Worm (Caenorhabditis elegans) whole organism, early embryonic: ENCODE measurements around the gene fbxb-96.

Experiments
- B0310.2 ChIP-seq: sonication (generic microtip); optimal IDR thresholded peaks from 2 replicates; lab custom pipeline; 2016; ENCODE audit warnings: mild to moderate bottlenecking, missing genetic modification characterization, missing compliant biosample characterization
- F13C5.2 ChIP-seq: sonication (generic microtip); optimal IDR thresholded peaks from 2 replicates; lab custom pipeline; 2017; ENCODE audit warnings: mild to moderate bottlenecking, missing genetic modification characterization, inconsistent platforms, missing compliant biosample characterization
- aly-1 ChIP-seq: sonication (generic microtip); optimal IDR thresholded peaks from 2 replicates; lab custom pipeline; 2016; ENCODE audit warnings: missing genetic modification characterization, missing compliant biosample characterization
- ama-1 ChIP-seq: fragments of 150-350 bp; optimal IDR thresholded peaks from 2 replicates; lab custom pipeline; 2014
- ceh-13 ChIP-seq: fragments of 200-800 bp; sonication (Bioruptor generic); optimal IDR thresholded peaks from 2 replicates; lab custom pipeline; 2018; ENCODE audit warnings: mild to moderate bottlenecking, missing genetic modification characterization, missing compliant biosample characterization
- ceh-36 ChIP-seq: sonication (generic microtip); optimal IDR thresholded peaks from 2 replicates; lab custom pipeline; 2016; ENCODE audit warnings: missing genetic modification characterization, inconsistent platforms, missing compliant biosample characterization
- ets-7 ChIP-seq: sonication (generic microtip); optimal IDR thresholded peaks from 2 replicates; lab custom pipeline; 2016; ENCODE audit warnings: missing genotype, missing genetic modification characterization, missing compliant biosample characterization
- flt-1 ChIP-seq: fragments of 200-800 bp; sonication (Bioruptor generic); IDR thresholded peaks from 2 replicates; pipeline ENCODE4 v1.3.6; 2022; ENCODE audit warnings: missing genetic modification characterization, missing compliant biosample characterization
- hmbx-1 ChIP-seq: sonication (generic microtip); optimal IDR thresholded peaks from 2 replicates; lab custom pipeline; 2016; ENCODE audit warnings: mild to moderate bottlenecking, missing genetic modification characterization, missing compliant biosample characterization
- hmg-4 ChIP-seq: fragments of 200-800 bp; sonication (Bioruptor generic); optimal IDR thresholded peaks from 2 replicates; lab custom pipeline; 2018; ENCODE audit warnings: mild to moderate bottlenecking, missing genetic modification characterization, missing compliant biosample characterization
- hnd-1 ChIP-seq: sonication (generic microtip); optimal IDR thresholded peaks from 2 replicates; lab custom pipeline; 2016; ENCODE audit warnings: missing genetic modification characterization, missing compliant biosample characterization
- pes-1 ChIP-seq: fragments of 200-800 bp; sonication (Bioruptor generic); IDR thresholded peaks from 2 replicates; pipeline ENCODE4 v1.3.6; 2022; ENCODE audit warnings: missing genetic modification reagents, missing genetic modification characterization, missing compliant biosample characterization
- scrt-1 ChIP-seq: fragments of 200-800 bp; sonication (Bioruptor generic); IDR thresholded peaks from 2 replicates; pipeline ENCODE4 v1.3.6; 2022; ENCODE audit warnings: missing genetic modification characterization, missing compliant biosample characterization
- sea-1 ChIP-seq: fragments of 200-800 bp; sonication (Bioruptor generic); conservative IDR thresholded peaks from 2 replicates; pipeline ENCODE4 v1.3.6; 2022; ENCODE audit warnings: missing genetic modification characterization, missing compliant biosample characterization
- tbx-11 ChIP-seq: fragments of 200-800 bp; sonication (Bioruptor generic); IDR thresholded peaks from 2 replicates; pipeline ENCODE4 v1.3.6; 2022; ENCODE audit warnings: missing genetic modification characterization, missing compliant biosample characterization
- tbx-37 ChIP-seq: fragments of 200-800 bp; sonication (Bioruptor generic); conservative IDR thresholded peaks from 2 replicates; pipeline ENCODE4 v1.3.6; 2022; ENCODE audit warnings: missing genetic modification reagents, missing genetic modification characterization, missing compliant biosample characterization
- tra-4 ChIP-seq: sonication (generic microtip); optimal IDR thresholded peaks from 2 replicates; lab custom pipeline; 2017; ENCODE audit warnings: missing genetic modification characterization, missing compliant biosample characterization

Gene fbxb-96

DNA sequence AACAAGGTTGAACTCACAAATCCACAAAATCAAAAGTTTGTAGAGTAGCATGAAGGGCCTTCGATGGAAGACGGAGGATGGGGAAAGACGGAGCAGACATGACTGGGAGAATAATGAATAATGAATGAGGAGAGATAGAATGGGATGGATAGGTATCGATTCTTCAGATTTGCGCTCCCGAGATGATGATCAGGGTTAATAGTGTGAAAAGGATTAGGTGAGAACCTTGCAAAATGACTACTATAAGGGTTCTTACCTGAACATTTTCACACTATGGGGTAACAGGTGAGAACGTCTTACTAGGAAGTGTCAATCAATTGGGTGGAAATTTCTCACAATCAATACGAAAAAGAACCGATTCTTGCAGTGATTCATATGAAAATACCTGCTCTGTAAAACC lies at the start of gene fbxb-96:
fbxb-96 (minus strand) TSS at position 101 of the 400 bp plus-strand sequence.
- TF ChIP-seq ets-7, result no peak
- TF ChIP-seq tbx-37 (GFP tag; lab: Robert Waterston, UW), result no peak
- TF ChIP-seq ceh-13 (GFP tag; lab: Kevin White, UChicago), result no peak

DNA sequence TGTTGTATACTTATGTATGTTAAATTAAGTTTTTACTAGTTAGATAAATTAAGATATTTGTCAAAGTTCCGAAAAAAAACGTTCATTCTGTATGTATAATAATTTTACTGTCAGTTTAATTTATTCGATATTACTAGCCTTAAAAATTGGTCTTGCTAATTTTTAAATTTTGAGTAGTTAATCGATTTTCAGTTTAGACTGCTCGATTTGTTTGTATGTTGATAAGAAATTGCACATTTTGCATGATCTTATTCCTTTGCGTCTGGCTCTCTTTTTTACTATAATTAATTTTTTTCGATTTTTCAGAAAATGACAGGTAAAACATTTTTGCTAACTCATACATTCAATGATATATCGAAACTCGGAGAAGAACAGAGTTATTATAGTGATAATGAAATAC lies 49.7 kb upstream of the fbxb-96 start, which contains the start of gene math-24:
math-24 (plus strand) TSS at position 301 of the 400 bp plus-strand sequence.
- TF ChIP-seq hmg-4 (GFP tag; lab: Kevin White, UChicago) (no peak), ets-7 (no peak), F13C5.2 (tag; lab: Kevin White, UChicago) (no peak), aly-1 (tag; lab: Kevin White, UChicago) (no peak), tbx-11 (GFP tag; lab: Robert Waterston, UW) (no peak), hmbx-1 (no peak), B0310.2 (no peak), ceh-13 (GFP tag; lab: Kevin White, UChicago) (no peak), hnd-1 (tag; lab: Kevin White, UChicago) (no peak), pes-1 (GFP tag; lab: Robert Waterston, UW) (no peak), sea-1 (GFP tag; lab: Robert Waterston, UW) (no peak), tra-4 (tag; lab: Kevin White, UChicago) (no peak), ama-1 (lab: Kevin White, UChicago) (no peak), scrt-1 (no peak), flt-1 (no peak), tbx-37 (GFP tag; lab: Robert Waterston, UW) (no peak), ceh-36 (no peak)

DNA sequence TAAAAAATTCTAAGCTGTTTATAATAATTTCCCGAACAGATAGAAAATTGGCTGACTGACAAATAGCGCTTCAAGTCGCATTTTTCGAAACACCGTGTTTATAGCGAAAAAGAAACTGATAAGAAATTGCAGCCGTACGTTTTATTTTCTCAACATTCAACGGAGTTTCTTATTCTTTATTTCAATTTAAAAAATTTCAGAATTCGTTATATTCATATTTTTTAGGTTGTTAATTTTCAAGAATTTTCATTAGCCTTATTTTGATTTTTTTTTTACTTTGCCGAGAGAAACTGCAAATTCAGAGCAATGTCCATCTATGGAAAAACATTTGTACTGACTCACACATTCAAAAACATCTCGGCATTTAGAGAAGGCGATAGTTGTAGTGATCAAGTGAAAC lies 47.7 kb upstream of the fbxb-96 start, which contains the start of gene C46F9.6:
C46F9.6 (plus strand) TSS at position 301 of the 400 bp plus-strand sequence.
- no peak for TF ChIP-seq sea-1 (GFP tag; lab: Robert Waterston, UW)
- TF ChIP-seq hmbx-1, result no peak
- no peak for TF ChIP-seq aly-1 (tag; lab: Kevin White, UChicago)
- TF ChIP-seq hnd-1 (tag; lab: Kevin White, UChicago), result no peak
- no peak for TF ChIP-seq tbx-11 (GFP tag; lab: Robert Waterston, UW)
- no peak for TF ChIP-seq flt-1
- TF ChIP-seq ceh-13 (GFP tag; lab: Kevin White, UChicago), result no peak
- no peak for TF ChIP-seq tra-4 (tag; lab: Kevin White, UChicago)
- TF ChIP-seq ets-7, result no peak
- no peak for TF ChIP-seq ama-1 (lab: Kevin White, UChicago)

DNA sequence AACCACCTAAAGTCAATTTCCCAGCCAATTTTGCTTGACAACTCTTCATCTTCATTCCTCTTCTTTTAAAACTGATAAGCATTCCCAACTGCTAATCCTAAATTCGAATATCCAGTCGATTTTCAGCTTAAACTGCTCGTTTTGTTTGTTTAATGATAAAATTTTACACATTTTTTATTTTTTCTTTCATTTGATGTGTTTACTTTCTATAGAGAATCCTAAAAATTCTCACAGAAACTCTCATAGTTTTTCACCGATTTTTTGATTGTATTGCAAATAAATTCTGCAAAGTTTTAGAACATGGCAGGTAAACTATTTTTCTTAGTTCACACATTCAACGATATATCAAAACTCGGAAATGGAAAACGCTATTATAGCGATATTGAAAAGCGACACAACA lies 45.6 kb upstream of the fbxb-96 start, which contains the start of gene math-25:
math-25 (plus strand) TSS at position 301 of the 400 bp plus-strand sequence.
- TF ChIP-seq sea-1 (GFP tag; lab: Robert Waterston, UW) (no peak), tbx-11 (GFP tag; lab: Robert Waterston, UW) (no peak), ceh-36 (no peak), hmg-4 (GFP tag; lab: Kevin White, UChicago) (no peak), scrt-1 (no peak)

DNA sequence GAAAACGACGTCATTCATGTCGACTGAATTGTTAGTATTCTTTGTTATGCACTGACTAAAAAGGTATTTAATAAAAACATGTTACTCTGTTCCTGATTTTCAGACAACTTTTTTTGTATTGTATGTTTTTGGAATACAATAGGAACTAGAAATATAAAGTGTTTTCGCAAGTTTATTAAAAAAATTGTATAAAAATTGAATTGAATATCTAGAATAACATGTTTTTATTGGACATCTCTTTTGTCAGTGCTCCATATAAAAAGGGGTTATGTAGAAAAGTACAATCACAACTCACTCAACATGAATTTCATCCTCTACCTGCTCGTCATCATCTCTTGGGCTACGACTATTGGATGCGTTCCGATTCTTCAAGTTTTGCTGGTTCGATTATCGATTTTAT lies 45.1 kb upstream of the fbxb-96 start, which contains the start of gene C46F9.5:
C46F9.5 (plus strand) TSS at position 301 of the 400 bp plus-strand sequence.
- TF ChIP-seq tbx-37 (GFP tag; lab: Robert Waterston, UW), result no peak
- no peak for TF ChIP-seq ceh-13 (GFP tag; lab: Kevin White, UChicago)

DNA sequence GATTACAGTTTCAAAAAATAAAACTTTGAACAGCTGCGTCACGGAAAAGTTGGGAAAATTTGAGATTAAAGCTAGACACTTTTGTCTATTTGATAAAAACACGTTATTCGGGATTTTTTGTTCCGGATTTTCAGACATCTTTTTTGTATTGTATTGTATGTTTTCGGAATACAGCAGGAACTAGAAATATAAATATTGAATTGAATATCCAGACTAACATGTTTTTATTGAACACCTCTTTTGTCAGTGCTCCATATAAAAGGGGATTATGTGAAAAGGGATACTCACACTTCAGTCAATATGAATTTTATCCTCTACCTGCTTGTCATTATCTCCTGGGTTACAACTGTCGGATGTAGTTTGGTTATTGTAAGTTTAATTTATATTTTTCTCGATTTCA lies 43.7 kb upstream of the fbxb-96 start, which contains the start of gene C16C4.1:
C16C4.1 (plus strand) TSS at position 301 of the 400 bp plus-strand sequence.
- TF ChIP-seq aly-1 (tag; lab: Kevin White, UChicago), result no peak
- no peak for TF ChIP-seq ets-7
- no peak for TF ChIP-seq ama-1 (lab: Kevin White, UChicago)
- TF ChIP-seq tbx-37 (GFP tag; lab: Robert Waterston, UW), result no peak
- TF ChIP-seq scrt-1, result no peak
- no peak for TF ChIP-seq hmg-4 (GFP tag; lab: Kevin White, UChicago)
- TF ChIP-seq F13C5.2 (tag; lab: Kevin White, UChicago), result no peak
- TF ChIP-seq hmbx-1, result no peak
- no peak for TF ChIP-seq tbx-11 (GFP tag; lab: Robert Waterston, UW)
- no peak for TF ChIP-seq sea-1 (GFP tag; lab: Robert Waterston, UW)
- no peak for TF ChIP-seq pes-1 (GFP tag; lab: Robert Waterston, UW)

DNA sequence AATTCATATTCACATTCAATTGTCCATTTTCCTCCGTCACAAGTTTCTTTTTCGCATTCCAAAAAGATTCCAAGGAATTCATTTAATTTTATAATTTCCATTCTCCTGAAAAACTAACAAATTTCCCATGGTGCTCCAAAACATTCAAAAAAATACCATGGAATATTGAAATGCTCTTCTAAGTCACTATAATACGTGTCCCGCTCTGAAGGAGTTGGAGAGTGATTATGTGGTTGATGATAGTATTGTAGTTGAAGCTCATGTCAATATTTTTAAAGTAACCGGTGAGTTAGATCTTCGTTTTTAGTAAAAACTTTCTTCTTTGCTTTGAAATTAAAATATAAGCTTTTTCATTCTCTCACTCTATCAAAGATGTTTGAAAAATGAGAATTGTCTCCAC lies 40.5 kb upstream of the fbxb-96 start, which contains the start of gene math-9:
math-9 (minus strand) TSS at position 101 of the 400 bp plus-strand sequence.
- TF ChIP-seq tbx-11 (GFP tag; lab: Robert Waterston, UW), result no peak
- no peak for TF ChIP-seq scrt-1
- TF ChIP-seq ama-1 (lab: Kevin White, UChicago), result no peak
- no peak for TF ChIP-seq ceh-36

DNA sequence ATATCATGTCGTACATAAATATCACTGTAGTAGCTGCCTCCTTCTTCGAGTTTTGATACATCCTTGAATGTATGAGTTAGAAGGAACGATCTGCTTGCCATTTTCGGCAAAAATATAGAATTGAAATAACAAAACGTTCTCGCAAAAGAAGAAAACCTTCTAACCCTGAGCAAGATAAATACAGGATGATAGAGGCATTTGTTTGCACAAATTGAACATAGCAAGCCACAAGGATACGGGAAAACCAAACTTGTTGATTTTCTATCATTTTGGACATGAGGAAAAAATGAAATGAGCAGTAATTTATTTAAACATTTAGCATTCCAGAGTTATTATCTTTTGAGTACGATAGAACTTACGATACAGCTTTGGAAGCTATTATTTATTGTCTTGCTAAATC lies 38.9 kb upstream of the fbxb-96 start, which contains the start of gene math-8:
math-8 (minus strand) TSS at position 101 of the 400 bp plus-strand sequence.
- TF ChIP-seq tbx-11 (GFP tag; lab: Robert Waterston, UW) (no peak), aly-1 (tag; lab: Kevin White, UChicago) (no peak), pes-1 (GFP tag; lab: Robert Waterston, UW) (no peak), F13C5.2 (tag; lab: Kevin White, UChicago) (no peak), scrt-1 (no peak), flt-1 (no peak), ceh-36 (no peak), sea-1 (GFP tag; lab: Robert Waterston, UW) (no peak), hmbx-1 (no peak), ceh-13 (GFP tag; lab: Kevin White, UChicago) (no peak), hmg-4 (GFP tag; lab: Kevin White, UChicago) (no peak), tbx-37 (GFP tag; lab: Robert Waterston, UW) (no peak), ets-7 (no peak), ama-1 (lab: Kevin White, UChicago) (no peak), tra-4 (tag; lab: Kevin White, UChicago) (no peak)
